Fruit fly (Drosophila melanogaster) S2 (cell line): Measurements from ENCODE around the gene Rbcn-3A.
A peak's percentile ranks its signal among the peaks of the same experiment; 100 is the strongest.

Experiments used
- CG8478 ChIP-seq: fragments of >200 bp; optimal IDR thresholded peaks from 2 replicates; lab custom pipeline; 2018
- CTCF ChIP-seq, 2 experiments: fragments of >200 bp; optimal IDR thresholded peaks; 2 replicates each; lab custom pipeline; 2018

Rbcn-3A gene

dm6 chrX:6267745-6268582 lies 12.7 kb upstream of the Rbcn-3A start, which contains the start of gene Spt6:
Gene Spt6 (plus strand): TSS chrX:6267797.
- TF ChIP-seq CG8478 (lab: Kevin White, UChicago) (no peak), CTCF (optimal IDR thresholded peaks at IDR 0.05; lab: Kevin White, UChicago) (no peak)

dm6 chrX:6267187-6267711 lies 12.0 kb upstream of the Rbcn-3A start, which contains the start of gene schlank:
Gene schlank (minus strand): TSS chrX:6267228.
- TF ChIP-seq CTCF (optimal IDR thresholded peaks at IDR 0.05; lab: Kevin White, UChicago) (no peak), CG8478 (lab: Kevin White, UChicago) (no peak)

- TF ChIP-seq CTCF (optimal IDR thresholded peaks at IDR 0.05; lab: Kevin White, UChicago) = no peak
- TF ChIP-seq CG8478 (lab: Kevin White, UChicago) = no peak
Observed at dm6 chrX:6266092-6266491, 10.8 kb upstream of the Rbcn-3A start.

- TF ChIP-seq CTCF (optimal IDR thresholded peaks at IDR 0.05; lab: Kevin White, UChicago) = no peak
- TF ChIP-seq CG8478 (lab: Kevin White, UChicago) = no peak
Observed at dm6 chrX:6265456-6265877, 10.2 kb upstream of the Rbcn-3A start.

dm6 chrX:6264456-6264855 lies 9.2 kb upstream of the Rbcn-3A start:
- TF ChIP-seq CG8478 (lab: Kevin White, UChicago) (no peak), CTCF (optimal IDR thresholded peaks at IDR 0.05; lab: Kevin White, UChicago) (no peak)

- no peak for TF ChIP-seq CG8478 (lab: Kevin White, UChicago)
- TF ChIP-seq CTCF (optimal IDR thresholded peaks at IDR 0.05; lab: Kevin White, UChicago) = no peak
Observed at dm6 chrX:6263614-6264130, 8.4 kb upstream of the Rbcn-3A start.

- TF ChIP-seq CG8478 (lab: Kevin White, UChicago) (no peak), CTCF (optimal IDR thresholded peaks at IDR 0.05; lab: Kevin White, UChicago) (no peak)
Observed at dm6 chrX:6260900-6261299, 5.6 kb upstream of the Rbcn-3A start, which contains the start of gene Josd. Gene Josd (plus strand): TSS chrX:6261169.

dm6 chrX:6259696-6260095 lies 4.4 kb upstream of the Rbcn-3A start:
- TF ChIP-seq CTCF (optimal IDR thresholded peaks at IDR 0.05; lab: Kevin White, UChicago) = no peak
- no peak for TF ChIP-seq CG8478 (lab: Kevin White, UChicago)

- no peak for TF ChIP-seq CG8478 (lab: Kevin White, UChicago)
Observed at dm6 chrX:6254617-6255349, 504 bp downstream of the Rbcn-3A start.

- TF ChIP-seq CTCF (optimal IDR thresholded peaks at IDR 0.05; lab: Kevin White, UChicago) (peak; percentile 65 to 79), CG8478 (lab: Kevin White, UChicago) (no peak)
Observed at dm6 chrX:6253701-6254100, 1.6 kb downstream of the Rbcn-3A start.

dm6 chrX:6252897-6253540 lies 2.3 kb downstream of the Rbcn-3A start:
- TF ChIP-seq CTCF (optimal IDR thresholded peaks at IDR 0.05; lab: Kevin White, UChicago) (no peak), CG8478 (lab: Kevin White, UChicago) (no peak)

dm6 chrX:6237015-6237414 lies 18.3 kb downstream of the Rbcn-3A start, which contains the start of gene CG14445:
Gene CG14445 (plus strand): TSS chrX:6237315.
- TF ChIP-seq CG8478 (lab: Kevin White, UChicago) (no peak), CTCF (optimal IDR thresholded peaks at IDR 0.05; lab: Kevin White, UChicago) (no peak)

dm6 chrX:6231764-6232163 lies 23.5 kb downstream of the Rbcn-3A start:
- TF ChIP-seq CG8478 (lab: Kevin White, UChicago) = no peak
- no peak for TF ChIP-seq CTCF (optimal IDR thresholded peaks at IDR 0.05; lab: Kevin White, UChicago)

dm6 chrX:6225472-6226049 lies 29.7 kb downstream of the Rbcn-3A start, which contains the start of gene dtn:
Gene dtn (plus strand): TSS chrX:6225647.
- TF ChIP-seq CTCF (optimal IDR thresholded peaks at IDR 0.05; lab: Kevin White, UChicago) (no peak), CG8478 (lab: Kevin White, UChicago) (no peak)
